Worm (Caenorhabditis elegans) whole organism, L1 larva: ENCODE data around the gene F07C6.4.
A peak's percentile ranks its signal among the peaks of the same experiment; 100 is the strongest.

Experiments
- aha-1 ChIP-seq: fragments of 150-350 bp; optimal IDR thresholded peaks from 2 replicates; lab custom pipeline; 2014; ENCODE audit warnings: missing biosample characterization, missing genetic modification characterization
- ama-1 ChIP-seq: fragments of 150-350 bp; optimal IDR thresholded peaks from 2 replicates; lab custom pipeline; 2014
- blmp-1 ChIP-seq: fragments of 150-350 bp; optimal IDR thresholded peaks from 2 replicates; lab custom pipeline; 2014; ENCODE audit warnings: missing biosample characterization, missing genetic modification characterization
- ceh-8 ChIP-seq: fragments of 200-800 bp; sonication (Bioruptor generic); optimal IDR thresholded peaks from 2 replicates; lab custom pipeline; 2018; ENCODE audit warnings: mild to moderate bottlenecking, missing genetic modification characterization, moderate library complexity, missing compliant biosample characterization
- ceh-88 ChIP-seq: fragments of 200-800 bp; sonication (Bioruptor generic); IDR thresholded peaks from 2 replicates; pipeline ENCODE4 v1.3.6; 2022; ENCODE audit warnings: missing genetic modification characterization, missing compliant biosample characterization
- dsc-1 ChIP-seq: sonication (generic microtip); optimal IDR thresholded peaks from 2 replicates; lab custom pipeline; 2016; ENCODE audit warnings: mild to moderate bottlenecking, missing genetic modification characterization, missing compliant biosample characterization
- elt-2 ChIP-seq: sonication (generic microtip); optimal IDR thresholded peaks from 2 replicates; lab custom pipeline; 2016; ENCODE audit warnings: missing genetic modification characterization, mild to moderate bottlenecking, inconsistent platforms, missing compliant biosample characterization, missing genetic modification reagents
- elt-3 ChIP-seq, 6 experiments: fragments of 150-350 bp in 1 of 6; sonication (generic microtip); optimal IDR thresholded peaks; 2 replicates each; lab custom pipeline; 2017 to 2018; ENCODE audit warnings: missing biosample characterization in 6 of 6, missing genetic modification characterization in 6 of 6, inconsistent platforms in 1 of 6
- fkh-10 ChIP-seq: sonication (generic microtip); optimal IDR thresholded peaks from 2 replicates; lab custom pipeline; 2017; ENCODE audit warnings: missing biosample characterization, missing genetic modification reagents, missing genetic modification characterization
- fkh-4 ChIP-seq: sonication (generic microtip); optimal IDR thresholded peaks from 2 replicates; lab custom pipeline; 2016; ENCODE audit warnings: missing compliant biosample characterization, missing genetic modification characterization, borderline replicate concordance
- fkh-8 ChIP-seq: sonication (generic microtip); optimal IDR thresholded peaks from 2 replicates; lab custom pipeline; 2016; ENCODE audit warnings: mild to moderate bottlenecking, missing genetic modification characterization, missing compliant biosample characterization
- hlh-17 ChIP-seq: fragments of 200-800 bp; sonication (Bioruptor generic); optimal IDR thresholded peaks from 2 replicates; lab custom pipeline; 2018; ENCODE audit warnings: missing genetic modification characterization, mild to moderate bottlenecking, missing compliant biosample characterization, moderate library complexity, borderline replicate concordance
- hlh-4 ChIP-seq: sonication (generic microtip); optimal IDR thresholded peaks from 2 replicates; lab custom pipeline; 2016; ENCODE audit warnings: mild to moderate bottlenecking, missing genetic modification characterization, missing compliant biosample characterization
- hpl-2 ChIP-seq: fragments of 150-350 bp; optimal IDR thresholded peaks from 2 replicates; lab custom pipeline; 2014; ENCODE audit warnings: missing biosample characterization, missing genetic modification reagents, missing genetic modification characterization
- irx-1 ChIP-seq: sonication (generic microtip); optimal IDR thresholded peaks from 2 replicates; lab custom pipeline; 2016; ENCODE audit warnings: missing genetic modification characterization, missing compliant biosample characterization
- isw-1 ChIP-seq: fragments of 200-800 bp; sonication (Bioruptor generic); IDR thresholded peaks from 2 replicates; pipeline ENCODE4 v1.3.6; 2022; ENCODE audit warnings: missing genetic modification characterization, missing compliant biosample characterization
- jun-1 ChIP-seq: fragments of 150-350 bp; optimal IDR thresholded peaks from 2 replicates; lab custom pipeline; 2014; ENCODE audit warnings: missing biosample characterization, missing genetic modification reagents, missing genetic modification characterization
- lin-13 ChIP-seq: fragments of 150-350 bp; optimal IDR thresholded peaks from 2 replicates; lab custom pipeline; 2014; ENCODE audit warnings: missing biosample characterization, missing genetic modification reagents, missing genetic modification characterization
- lin-14 ChIP-seq: fragments of 200-800 bp; sonication (Bioruptor generic); optimal IDR thresholded peaks from 2 replicates; lab custom pipeline; 2018; ENCODE audit warnings: mild to moderate bottlenecking, missing genetic modification characterization, moderate library complexity, missing compliant biosample characterization
- lin-35 ChIP-seq, 2 experiments: fragments of 150-350 bp; optimal IDR thresholded peaks; 2 replicates each; lab custom pipeline; 2014; ENCODE audit warnings: missing biosample characterization in 2 of 2, missing genetic modification characterization in 2 of 2, missing genetic modification reagents in 2 of 2
- lsy-2 ChIP-seq, 2 experiments: fragments of 150-350 bp; optimal IDR thresholded peaks; 2 replicates each; lab custom pipeline; 2014; ENCODE audit warnings: missing biosample characterization in 2 of 2, missing genetic modification characterization in 2 of 2
- mab-9 ChIP-seq: fragments of 200-800 bp; sonication (Bioruptor generic); IDR thresholded peaks from 2 replicates; pipeline ENCODE4 v1.3.6; 2022; ENCODE audit warnings: missing genetic modification reagents, missing genetic modification characterization, missing compliant biosample characterization
- mep-1 ChIP-seq: fragments of 150-350 bp; optimal IDR thresholded peaks from 2 replicates; lab custom pipeline; 2014; ENCODE audit warnings: missing biosample characterization, missing genetic modification characterization
- nhr-11 ChIP-seq: fragments of 150-350 bp; optimal IDR thresholded peaks from 2 replicates; lab custom pipeline; 2014; ENCODE audit warnings: missing biosample characterization, missing genetic modification characterization
- nhr-19 ChIP-seq: fragments of 200-800 bp; sonication (Bioruptor generic); conservative IDR thresholded peaks from 2 replicates; pipeline ENCODE4 v1.3.6; 2022; ENCODE audit warnings: missing genetic modification characterization, missing compliant biosample characterization
- nhr-20 ChIP-seq: sonication (generic microtip); optimal IDR thresholded peaks from 2 replicates; lab custom pipeline; 2016; ENCODE audit warnings: mild to moderate bottlenecking, missing genetic modification characterization, missing compliant biosample characterization
- nhr-28 ChIP-seq: fragments of 150-350 bp; optimal IDR thresholded peaks from 2 replicates; lab custom pipeline; 2014; ENCODE audit warnings: missing biosample characterization, missing genetic modification characterization
- nhr-71 ChIP-seq: sonication (generic microtip); optimal IDR thresholded peaks from 2 replicates; lab custom pipeline; 2016; ENCODE audit warnings: mild to moderate bottlenecking, missing genetic modification characterization, moderate library complexity, missing compliant biosample characterization
- nhr-76 ChIP-seq: sonication (generic microtip); optimal IDR thresholded peaks from 2 replicates; lab custom pipeline; 2017; ENCODE audit warnings: missing biosample characterization, missing genetic modification characterization
- nhr-85 ChIP-seq: sonication (generic microtip); peaks from one replicate; lab custom pipeline; 2016; ENCODE audit warnings: missing genetic modification characterization, inconsistent platforms, missing compliant biosample characterization
- pag-3 ChIP-seq: sonication (generic microtip); optimal IDR thresholded peaks from 2 replicates; lab custom pipeline; 2017; ENCODE audit warnings: missing genetic modification characterization, mild to moderate bottlenecking, missing compliant biosample characterization, antibody characterized with exemption, borderline replicate concordance; ENCODE audit not compliant: insufficient read depth
- pax-3 ChIP-seq: fragments of 200-800 bp; sonication (Bioruptor generic); optimal IDR thresholded peaks from 2 replicates; lab custom pipeline; 2018; ENCODE audit warnings: mild to moderate bottlenecking, missing genetic modification characterization, moderate library complexity, missing compliant biosample characterization
- pqm-1 ChIP-seq: sonication (generic microtip); optimal IDR thresholded peaks from 3 replicates; lab custom pipeline; 2017; ENCODE audit warnings: missing biosample characterization, missing genetic modification characterization
- rnt-1 ChIP-seq: sonication (generic microtip); optimal IDR thresholded peaks from 2 replicates; lab custom pipeline; 2016; ENCODE audit warnings: mild to moderate bottlenecking, missing genetic modification characterization, moderate library complexity, missing compliant biosample characterization
- skn-1 ChIP-seq: fragments of 150-350 bp; optimal IDR thresholded peaks from 2 replicates; lab custom pipeline; 2014; ENCODE audit warnings: missing biosample characterization, missing genetic modification characterization
- sup-37 ChIP-seq: fragments of 200-800 bp; sonication (Bioruptor generic); optimal IDR thresholded peaks from 2 replicates; lab custom pipeline; 2018; ENCODE audit warnings: mild to moderate bottlenecking, missing genetic modification characterization, missing compliant biosample characterization
- tbx-2 ChIP-seq: sonication (generic microtip); optimal IDR thresholded peaks from 2 replicates; lab custom pipeline; 2016; ENCODE audit warnings: missing genetic modification characterization, missing compliant biosample characterization
- tlp-1 ChIP-seq: fragments of 150-350 bp; optimal IDR thresholded peaks from 2 replicates; lab custom pipeline; 2014; ENCODE audit warnings: missing biosample characterization, missing genetic modification characterization
- unc-62 ChIP-seq: fragments of 150-350 bp; optimal IDR thresholded peaks from 2 replicates; lab custom pipeline; 2014; ENCODE audit warnings: missing biosample characterization, missing genetic modification reagents, missing genetic modification characterization
- unc-86 ChIP-seq: sonication (generic microtip); optimal IDR thresholded peaks from 2 replicates; lab custom pipeline; 2016; ENCODE audit warnings: missing genetic modification characterization, missing compliant biosample characterization
- unc-98 ChIP-seq: fragments of 200-800 bp; sonication (Bioruptor generic); IDR thresholded peaks from 2 replicates; pipeline ENCODE4 v1.3.6; 2022; ENCODE audit warnings: missing genetic modification characterization, missing compliant biosample characterization
- zip-4 ChIP-seq: fragments of 200-800 bp; sonication (Bioruptor generic); optimal IDR thresholded peaks from 2 replicates; lab custom pipeline; 2018; ENCODE audit warnings: mild to moderate bottlenecking, missing genetic modification characterization, moderate library complexity, missing compliant biosample characterization

F07C6.4 gene

ce11 chrIV:12805595-12805994, at the start of gene F07C6.4:
F07C6.4 (plus strand) TSS chrIV:12805924.
- TF ChIP-seq lin-35 (GFP tag; optimal IDR thresholded peaks at IDR 0.05; lab: Kevin White, UChicago) = no peak
- no peak for TF ChIP-seq zip-4 (GFP tag; lab: Kevin White, UChicago)
- no peak for TF ChIP-seq hpl-2
- no peak for TF ChIP-seq fkh-4 (tag; lab: Kevin White, UChicago)
- no peak for TF ChIP-seq nhr-28
- TF ChIP-seq nhr-11 (tag; lab: Kevin White, UChicago) = no peak
- no peak for TF ChIP-seq fkh-8 (tag; lab: Kevin White, UChicago)
- TF ChIP-seq dsc-1 (tag; lab: Kevin White, UChicago) = no peak
- no peak for TF ChIP-seq rnt-1 (tag; lab: Kevin White, UChicago)
- no peak for TF ChIP-seq mab-9
- TF ChIP-seq irx-1 = no peak
- no peak for TF ChIP-seq isw-1 (GFP tag; lab: Robert Waterston, UW)
- no peak for TF ChIP-seq pqm-1 (tag; lab: Kevin White, UChicago)
- TF ChIP-seq jun-1 (tag; lab: Kevin White, UChicago) = no peak
- TF ChIP-seq aha-1 = no peak

ce11 chrIV:12757470-12757869, 48.3 kb upstream of the F07C6.4 start, which contains the start of gene flp-9:
flp-9 (minus strand) TSS chrIV:12757570.
- TF ChIP-seq ceh-8 (GFP tag; lab: Kevin White, UChicago) = no peak
- TF ChIP-seq unc-98 = no peak
- no peak for TF ChIP-seq hlh-4 (tag; lab: Kevin White, UChicago)
- no peak for TF ChIP-seq dsc-1 (tag; lab: Kevin White, UChicago)
- TF ChIP-seq skn-1 (tag; lab: Kevin White, UChicago) = no peak
- TF ChIP-seq hlh-17 (GFP tag; lab: Kevin White, UChicago) = no peak
- TF ChIP-seq pag-3 (tag; lab: Kevin White, UChicago) = no peak
- no peak for TF ChIP-seq nhr-76 (tag; lab: Kevin White, UChicago)
- no peak for TF ChIP-seq sup-37 (GFP tag; lab: Kevin White, UChicago)
- TF ChIP-seq isw-1 (GFP tag; lab: Robert Waterston, UW) = no peak
- TF ChIP-seq mab-9 = no peak
- no peak for TF ChIP-seq zip-4 (GFP tag; lab: Kevin White, UChicago)
- no peak for TF ChIP-seq nhr-19
- no peak for TF ChIP-seq ama-1 (lab: Kevin White, UChicago)

- TF ChIP-seq lsy-2 (tag; optimal IDR thresholded peaks at IDR 0.05; lab: Kevin White, UChicago) (peak in 1 of 2 experiments; percentile 16), lin-14 (GFP tag; lab: Kevin White, UChicago) (peak; percentile 78), fkh-10 (peak; percentile 87), fkh-8 (tag; lab: Kevin White, UChicago) (no peak)
Measured at ce11 chrIV:12762782-12763181, 42.9 kb upstream of the F07C6.4 start.

- no peak for TF ChIP-seq isw-1 (GFP tag; lab: Robert Waterston, UW)
- TF ChIP-seq jun-1 (tag; lab: Kevin White, UChicago) = peak; percentile 34
- no peak for TF ChIP-seq nhr-20 (tag; lab: Kevin White, UChicago)
- TF ChIP-seq elt-2 (tag; lab: Kevin White, UChicago) = peak; percentile 53
Measured at ce11 chrIV:12765067-12765466, 40.7 kb upstream of the F07C6.4 start, which contains the start of gene ZK897.10. ZK897.10 (plus strand) TSS chrIV:12765351.

- TF ChIP-seq unc-86 (tag; lab: Kevin White, UChicago) (peak; percentile 75), nhr-11 (tag; lab: Kevin White, UChicago) (no peak), lin-13 (GFP tag; lab: Kevin White, UChicago) (no peak), ceh-8 (GFP tag; lab: Kevin White, UChicago) (peak; percentile 14), ama-1 (lab: Kevin White, UChicago) (no peak), unc-98 (no peak), jun-1 (tag; lab: Kevin White, UChicago) (peak; percentile 36), ceh-88 (peak; percentile 19; the same call in 1 of the 2 replicates), nhr-85 (no peak), elt-2 (tag; lab: Kevin White, UChicago) (no peak), unc-62 (GFP tag; lab: Kevin White, UChicago) (no peak), pax-3 (tag; lab: Kevin White, UChicago) (peak; percentile 43), aha-1 (no peak), blmp-1 (tag; lab: Kevin White, UChicago) (no peak), mep-1 (tag; lab: Kevin White, UChicago) (no peak), lin-35 (GFP tag; optimal IDR thresholded peaks at IDR 0.05; lab: Kevin White, UChicago) (peak in 1 of 2 experiments; percentile 48), nhr-71 (peak; percentile 76), isw-1 (GFP tag; lab: Robert Waterston, UW) (peak; percentile 48), pqm-1 (tag; lab: Kevin White, UChicago) (no peak), tbx-2 (tag; lab: Kevin White, UChicago) (peak; percentile 68), lsy-2 (tag; optimal IDR thresholded peaks at IDR 0.05; lab: Kevin White, UChicago) (peak; percentile 11 to 52), elt-3 (tag; optimal IDR thresholded peaks at IDR 0.05; lab: Kevin White, UChicago) (no peak), skn-1 (tag; lab: Kevin White, UChicago) (no peak), mab-9 (0 out of 2 replicates have a peak, but pooled peaks have one; percentile 19), tlp-1 (tag; lab: Kevin White, UChicago) (no peak)
Measured at ce11 chrIV:12771414-12771813, 34.3 kb upstream of the F07C6.4 start.
